Worm (Caenorhabditis elegans) whole organism, young adult: ENCODE measurements around the gene hrg-4.

Experiments
- F23B12.7 ChIP-seq: sonication (generic microtip); optimal IDR thresholded peaks from 2 replicates; lab custom pipeline; 2017; ENCODE audit warnings: missing genetic modification characterization, mild to moderate bottlenecking, missing compliant biosample characterization, antibody characterized with exemption, moderate library complexity; ENCODE audit not compliant: insufficient read depth
- ceh-100 ChIP-seq: fragments of 200-800 bp; sonication (Bioruptor generic); IDR thresholded peaks from 2 replicates; pipeline ENCODE4 v1.3.6; 2022; ENCODE audit warnings: missing genetic modification reagents, missing genetic modification characterization, missing compliant biosample characterization
- dpff-1 ChIP-seq: sonication (generic microtip); optimal IDR thresholded peaks from 2 replicates; lab custom pipeline; 2017; ENCODE audit warnings: mild to moderate bottlenecking, missing genetic modification characterization, missing compliant biosample characterization
- dpl-1 ChIP-seq: fragments of 150-350 bp; optimal IDR thresholded peaks from 2 replicates; lab custom pipeline; 2014; ENCODE audit warnings: missing biosample characterization, missing genetic modification reagents, missing genetic modification characterization
- hmg-1.2 ChIP-seq: fragments of 200-800 bp; sonication (Bioruptor generic); IDR thresholded peaks from 2 replicates; pipeline ENCODE4 v1.3.6; 2022; ENCODE audit warnings: missing genetic modification reagents, missing genetic modification characterization, missing compliant biosample characterization
- nhr-179 ChIP-seq: sonication (generic microtip); optimal IDR thresholded peaks from 2 replicates; lab custom pipeline; 2016; ENCODE audit warnings: mild to moderate bottlenecking, missing genetic modification characterization, missing compliant biosample characterization
- snpc-3.4 ChIP-seq: sonication (generic microtip); optimal IDR thresholded peaks from 2 replicates; lab custom pipeline; 2017; ENCODE audit warnings: missing genetic modification characterization, mild to moderate bottlenecking, missing compliant biosample characterization, antibody characterized with exemption, moderate library complexity, missing genotype, missing genetic modification reagents
- snpc-4 ChIP-seq, 5 experiments: fragments of 150-350 bp in 1 of 5; sonication (generic microtip) in 4 of 5; optimal IDR thresholded peaks; 2 replicates each; lab custom pipeline; 2014 to 2018; ENCODE audit warnings: missing genetic modification characterization in 5 of 5, missing biosample characterization in 3 of 5, antibody characterized with exemption in 2 of 5, mild to moderate bottlenecking in 2 of 5, missing compliant biosample characterization in 2 of 5, missing genotype in 2 of 5, moderate library complexity in 2 of 5, missing genetic modification reagents in 1 of 5
- unc-62 ChIP-seq: fragments of 150-350 bp; optimal IDR thresholded peaks from 2 replicates; lab custom pipeline; 2014; ENCODE audit warnings: missing biosample characterization, missing genetic modification reagents, missing genetic modification characterization
- ztf-3 ChIP-seq: fragments of 200-800 bp; sonication (Bioruptor generic); optimal IDR thresholded peaks from 2 replicates; lab custom pipeline; 2018; ENCODE audit warnings: mild to moderate bottlenecking, missing genetic modification characterization, missing compliant biosample characterization
- ztf-6 ChIP-seq: fragments of 200-800 bp; sonication (Bioruptor generic); IDR thresholded peaks from 2 replicates; pipeline ENCODE4 v1.3.6; 2022; ENCODE audit warnings: missing genetic modification reagents, missing genetic modification characterization, missing compliant biosample characterization

- TF ChIP-seq ceh-100 (no peak), dpff-1 (tag; lab: Kevin White, UChicago) (no peak), ztf-6 (GFP tag; lab: Robert Waterston, UW) (no peak), F23B12.7 (tag; lab: Kevin White, UChicago) (no peak), unc-62 (GFP tag; lab: Kevin White, UChicago) (no peak), nhr-179 (no peak), snpc-3.4 (tag; lab: Kevin White, UChicago) (no peak), hmg-1.2 (GFP tag; lab: Robert Waterston, UW) (no peak), snpc-4 (GFP tag; optimal IDR thresholded peaks at IDR 0.05; lab: Kevin White, UChicago) (no peak), snpc-4 (tag; optimal IDR thresholded peaks at IDR 0.05; lab: Kevin White, UChicago) (no peak), ztf-3 (GFP tag; lab: Kevin White, UChicago) (no peak), dpl-1 (GFP tag; lab: Kevin White, UChicago) (no peak)
Observed at ce11 chrIV:11008996-11009395, 21.8 kb downstream of the hrg-4 start, which contains the start of gene F13H10.6.
